Worm (Caenorhabditis elegans) whole organism, young adult: Measurements from ENCODE around the gene wrt-3.

Experiments used
- B0035.1 ChIP-seq: sonication (generic microtip); optimal IDR thresholded peaks from 2 replicates; lab custom pipeline; 2016; ENCODE audit warnings: missing genetic modification characterization, mild to moderate bottlenecking, missing compliant biosample characterization, missing genotype, missing genetic modification reagents
- C06A6.2 ChIP-seq: fragments of 200-800 bp; sonication (Bioruptor generic); conservative IDR thresholded peaks from 2 replicates; pipeline ENCODE4 v1.3.6; 2022; ENCODE audit warnings: missing genetic modification characterization, missing compliant biosample characterization
- F22D6.2 ChIP-seq: sonication (generic microtip); optimal IDR thresholded peaks from 2 replicates; lab custom pipeline; 2016; ENCODE audit warnings: mild to moderate bottlenecking, missing genetic modification characterization, missing compliant biosample characterization
- F23B12.7 ChIP-seq: sonication (generic microtip); optimal IDR thresholded peaks from 2 replicates; lab custom pipeline; 2017; ENCODE audit warnings: missing genetic modification characterization, mild to moderate bottlenecking, missing compliant biosample characterization, antibody characterized with exemption, moderate library complexity; ENCODE audit not compliant: insufficient read depth
- Y53F4B.3 ChIP-seq: fragments of 200-800 bp; sonication (Bioruptor generic); IDR thresholded peaks from 2 replicates; pipeline ENCODE4 v1.3.6; 2022; ENCODE audit warnings: missing genetic modification reagents, missing genetic modification characterization, missing compliant biosample characterization
- Y79H2A.3 ChIP-seq: fragments of 200-800 bp; sonication (Bioruptor generic); conservative IDR thresholded peaks from 2 replicates; pipeline ENCODE4 v1.3.6; 2022; ENCODE audit warnings: missing genetic modification reagents, missing genetic modification characterization, missing compliant biosample characterization
- Y95B8A.8 ChIP-seq: fragments of 200-800 bp; sonication (Bioruptor generic); IDR thresholded peaks from 2 replicates; pipeline ENCODE4 v1.3.6; 2022; ENCODE audit warnings: missing genetic modification reagents, missing genetic modification characterization, missing compliant biosample characterization
- athp-1 ChIP-seq: sonication (generic microtip); optimal IDR thresholded peaks from 2 replicates; lab custom pipeline; 2017; ENCODE audit warnings: mild to moderate bottlenecking, missing genetic modification characterization, missing compliant biosample characterization
- bed-2 ChIP-seq: fragments of 200-800 bp; sonication (Bioruptor generic); IDR thresholded peaks from 2 replicates; pipeline ENCODE4 v1.3.6; 2022; ENCODE audit warnings: missing genetic modification reagents, missing genetic modification characterization, missing compliant biosample characterization
- ceh-100 ChIP-seq: fragments of 200-800 bp; sonication (Bioruptor generic); IDR thresholded peaks from 2 replicates; pipeline ENCODE4 v1.3.6; 2022; ENCODE audit warnings: missing genetic modification reagents, missing genetic modification characterization, missing compliant biosample characterization
- ceh-91 ChIP-seq: fragments of 200-800 bp; sonication (Bioruptor generic); IDR thresholded peaks from 2 replicates; pipeline ENCODE4 v1.3.6; 2022; ENCODE audit warnings: missing genetic modification reagents, missing genetic modification characterization, missing compliant biosample characterization
- dox-1 ChIP-seq: fragments of 200-800 bp; sonication (Bioruptor generic); IDR thresholded peaks from 2 replicates; pipeline ENCODE4 v1.3.6; 2022; ENCODE audit warnings: missing genetic modification reagents, missing genetic modification characterization, missing compliant biosample characterization
- efl-1 ChIP-seq: fragments of 150-350 bp; optimal IDR thresholded peaks from 2 replicates; lab custom pipeline; 2014; ENCODE audit warnings: missing biosample characterization, missing genetic modification reagents, missing genetic modification characterization
- egrh-3 ChIP-seq: fragments of 200-800 bp; sonication (Bioruptor generic); IDR thresholded peaks from 2 replicates; pipeline ENCODE4 v1.3.6; 2022; ENCODE audit warnings: missing genetic modification reagents, missing genetic modification characterization, missing compliant biosample characterization
- gei-17 ChIP-seq: fragments of 200-800 bp; sonication (Bioruptor generic); optimal IDR thresholded peaks from 2 replicates; lab custom pipeline; 2018; ENCODE audit warnings: mild to moderate bottlenecking, missing genetic modification characterization, missing compliant biosample characterization
- hlh-12 ChIP-seq: sonication (generic microtip); optimal IDR thresholded peaks from 2 replicates; lab custom pipeline; 2016; ENCODE audit warnings: missing genetic modification characterization, missing compliant biosample characterization
- hmg-20 ChIP-seq: fragments of 200-800 bp; sonication (Bioruptor generic); IDR thresholded peaks from 2 replicates; pipeline ENCODE4 v1.3.6; 2022; ENCODE audit warnings: missing genetic modification reagents, missing genetic modification characterization, missing compliant biosample characterization
- hrde-1 ChIP-seq: sonication (generic microtip); optimal IDR thresholded peaks from 2 replicates; lab custom pipeline; 2016; ENCODE audit warnings: missing genetic modification characterization, mild to moderate bottlenecking, missing compliant biosample characterization, moderate library complexity, missing genotype, missing genetic modification reagents, borderline replicate concordance
- hsf-1 ChIP-seq: fragments of 200-800 bp; sonication (Bioruptor generic); IDR thresholded peaks from 2 replicates; pipeline ENCODE4 v1.3.6; 2022; ENCODE audit warnings: missing genetic modification reagents, missing genetic modification characterization, missing compliant biosample characterization
- lin-40 ChIP-seq: sonication (generic microtip); optimal IDR thresholded peaks from 2 replicates; lab custom pipeline; 2016; ENCODE audit warnings: missing genetic modification characterization, mild to moderate bottlenecking, missing compliant biosample characterization, missing genotype, missing genetic modification reagents
- lir-1 ChIP-seq: fragments of 200-800 bp; sonication (Bioruptor generic); conservative IDR thresholded peaks from 2 replicates; pipeline ENCODE4 v1.3.6; 2022; ENCODE audit warnings: missing genetic modification reagents, missing genetic modification characterization, missing compliant biosample characterization
- lsl-1 ChIP-seq: fragments of 200-800 bp; sonication (Bioruptor generic); optimal IDR thresholded peaks from 2 replicates; lab custom pipeline; 2018; ENCODE audit warnings: mild to moderate bottlenecking, missing genetic modification characterization, moderate library complexity, missing compliant biosample characterization
- lsy-27 ChIP-seq: sonication (generic microtip); optimal IDR thresholded peaks from 2 replicates; lab custom pipeline; 2017; ENCODE audit warnings: missing genetic modification characterization, mild to moderate bottlenecking, missing compliant biosample characterization, antibody characterized with exemption, missing genotype, borderline replicate concordance; ENCODE audit not compliant: insufficient read depth
- madf-6 ChIP-seq: fragments of 200-800 bp; sonication (Bioruptor generic); IDR thresholded peaks from 2 replicates; pipeline ENCODE4 v1.3.6; 2022; ENCODE audit warnings: missing genetic modification reagents, missing genetic modification characterization, missing compliant biosample characterization
- madf-8 ChIP-seq: fragments of 200-800 bp; sonication (Bioruptor generic); conservative IDR thresholded peaks from 2 replicates; pipeline ENCODE4 v1.3.6; 2022; ENCODE audit warnings: missing genetic modification reagents, missing genetic modification characterization, missing compliant biosample characterization
- mcd-1 ChIP-seq: fragments of 200-800 bp; sonication (Bioruptor generic); IDR thresholded peaks from 2 replicates; pipeline ENCODE4 v1.3.6; 2022; ENCODE audit warnings: missing genetic modification reagents, missing genetic modification characterization, missing compliant biosample characterization
- mes-4 ChIP-seq: sonication (generic microtip); optimal IDR thresholded peaks from 2 replicates; lab custom pipeline; 2016; ENCODE audit warnings: missing genotype, missing genetic modification characterization, missing compliant biosample characterization
- nfya-2 ChIP-seq: fragments of 200-800 bp; sonication (Bioruptor generic); IDR thresholded peaks from 2 replicates; pipeline ENCODE4 v1.3.6; 2022; ENCODE audit warnings: missing genetic modification reagents, missing genetic modification characterization, missing compliant biosample characterization
- nhr-179 ChIP-seq: sonication (generic microtip); optimal IDR thresholded peaks from 2 replicates; lab custom pipeline; 2016; ENCODE audit warnings: mild to moderate bottlenecking, missing genetic modification characterization, missing compliant biosample characterization
- pha-4 ChIP-seq: fragments of 150-350 bp; sonication (generic microtip); optimal IDR thresholded peaks from 2 replicates; lab custom pipeline; 2014; ENCODE audit warnings: missing biosample characterization, missing genetic modification reagents, missing genetic modification characterization
- repo-1 ChIP-seq: sonication (generic microtip); optimal IDR thresholded peaks from 2 replicates; lab custom pipeline; 2017; ENCODE audit warnings: mild to moderate bottlenecking, missing genetic modification characterization, missing compliant biosample characterization
- sdz-38 ChIP-seq: sonication (generic microtip); optimal IDR thresholded peaks from 2 replicates; lab custom pipeline; 2016; ENCODE audit warnings: missing genotype, missing genetic modification characterization, missing compliant biosample characterization
- snpc-1.3 ChIP-seq: sonication (generic microtip); optimal IDR thresholded peaks from 2 replicates; lab custom pipeline; 2017; ENCODE audit warnings: missing genetic modification characterization, mild to moderate bottlenecking, missing compliant biosample characterization, antibody characterized with exemption, moderate library complexity, missing genotype, missing genetic modification reagents; ENCODE audit not compliant: insufficient read depth
- snpc-3.4 ChIP-seq: sonication (generic microtip); optimal IDR thresholded peaks from 2 replicates; lab custom pipeline; 2017; ENCODE audit warnings: missing genetic modification characterization, mild to moderate bottlenecking, missing compliant biosample characterization, antibody characterized with exemption, moderate library complexity, missing genotype, missing genetic modification reagents
- tbx-9 ChIP-seq: sonication (generic microtip); optimal IDR thresholded peaks from 2 replicates; lab custom pipeline; 2016; ENCODE audit warnings: borderline replicate concordance, missing genetic modification characterization, inconsistent platforms, missing compliant biosample characterization
- tlf-1 ChIP-seq: fragments of 200-800 bp; sonication (Bioruptor generic); optimal IDR thresholded peaks from 2 replicates; lab custom pipeline; 2018; ENCODE audit warnings: mild to moderate bottlenecking, missing genetic modification characterization, missing compliant biosample characterization
- xnd-1 ChIP-seq: sonication (generic microtip); optimal IDR thresholded peaks from 2 replicates; lab custom pipeline; 2016; ENCODE audit warnings: missing genotype, missing genetic modification reagents, missing genetic modification characterization, missing compliant biosample characterization
- zfh-2 ChIP-seq: fragments of 200-800 bp; sonication (Bioruptor generic); conservative IDR thresholded peaks from 2 replicates; pipeline ENCODE4 v1.3.6; 2022; ENCODE audit warnings: missing genetic modification reagents, missing genetic modification characterization, missing compliant biosample characterization
- ztf-26 ChIP-seq: sonication (generic microtip); optimal IDR thresholded peaks from 2 replicates; lab custom pipeline; 2017; ENCODE audit warnings: missing genetic modification characterization, missing compliant biosample characterization
- ztf-28 ChIP-seq: fragments of 200-800 bp; sonication (Bioruptor generic); IDR thresholded peaks from 2 replicates; pipeline ENCODE4 v1.3.6; 2022; ENCODE audit warnings: missing genetic modification reagents, missing genetic modification characterization, missing compliant biosample characterization

The wrt-3 gene

ce11 chrIV:9499636-9500035, 22.4 kb upstream of the wrt-3 start:
- TF ChIP-seq hsf-1, result no peak
- no peak for TF ChIP-seq snpc-3.4 (tag; lab: Kevin White, UChicago)
- TF ChIP-seq lsl-1 (GFP tag; lab: Kevin White, UChicago), result no peak
- no peak for TF ChIP-seq ztf-26 (tag; lab: Kevin White, UChicago)
- TF ChIP-seq egrh-3 (GFP tag; lab: Robert Waterston, UW), result no peak
- TF ChIP-seq B0035.1 (tag; lab: Kevin White, UChicago), result no peak
- TF ChIP-seq hmg-20 (GFP tag; lab: Robert Waterston, UW), result no peak
- no peak for TF ChIP-seq ztf-28
- TF ChIP-seq F23B12.7 (tag; lab: Kevin White, UChicago), result no peak
- TF ChIP-seq tlf-1 (GFP tag; lab: Kevin White, UChicago), result no peak
- TF ChIP-seq ceh-100, result no peak

DNA sequence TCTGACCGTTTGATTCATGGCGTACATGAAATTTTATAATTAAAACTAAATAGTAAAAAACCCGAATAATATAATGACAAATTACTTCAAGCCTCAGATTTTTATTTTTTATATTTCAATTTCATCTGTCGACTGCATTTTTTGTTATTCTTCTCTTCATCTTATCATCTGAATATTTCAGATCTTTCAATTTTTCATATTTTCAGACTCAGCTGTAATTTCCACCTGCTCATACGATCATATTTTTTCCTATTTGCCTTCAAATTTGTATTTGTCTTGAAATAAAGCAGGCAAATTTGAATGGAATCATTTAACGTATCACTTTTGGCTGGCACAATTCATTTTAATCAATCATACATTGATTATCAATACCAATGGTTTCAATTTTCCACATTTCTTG, 20.8 kb upstream of the wrt-3 start, which contains the start of gene sru-4:
Gene sru-4, plus strand, starts transcription at position 301 of the 400 bp plus-strand sequence.
- TF ChIP-seq snpc-1.3 (tag; lab: Kevin White, UChicago), result no peak
- TF ChIP-seq efl-1, result no peak
- TF ChIP-seq, all 124 proteins: peak for 0

DNA sequence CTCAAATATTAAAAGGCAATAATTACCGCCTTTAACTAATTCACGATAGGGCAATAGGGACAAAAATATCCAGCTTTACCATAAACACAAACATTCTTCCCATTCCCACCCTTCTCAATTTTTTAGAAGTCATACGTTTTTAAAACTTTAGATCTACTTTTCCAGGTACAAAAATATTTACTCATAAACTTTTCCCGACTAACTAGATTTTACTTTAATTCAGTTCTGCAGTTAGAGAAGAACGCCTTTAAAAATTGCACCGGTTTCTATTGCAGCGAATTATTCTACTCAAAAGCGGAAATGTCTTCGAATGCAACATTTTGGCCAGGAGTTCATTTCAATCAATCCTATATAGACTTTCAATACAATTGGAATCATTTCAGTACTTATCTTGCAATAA, 19.1 kb upstream of the wrt-3 start, which contains the start of gene sru-3:
Gene sru-3, plus strand, starts transcription at position 301 of the 400 bp plus-strand sequence.
- TF ChIP-seq xnd-1 (tag; lab: Kevin White, UChicago) (no peak), lir-1 (GFP tag; lab: Robert Waterston, UW) (no peak), C06A6.2 (GFP tag; lab: Robert Waterston, UW) (no peak), sdz-38 (tag; lab: Kevin White, UChicago) (no peak), nfya-2 (GFP tag; lab: Robert Waterston, UW) (no peak), Y95B8A.8 (GFP tag; lab: Robert Waterston, UW) (no peak), mcd-1 (no peak), mes-4 (no peak), gei-17 (GFP tag; lab: Kevin White, UChicago) (no peak), hlh-12 (tag; lab: Kevin White, UChicago) (no peak), madf-6 (GFP tag; lab: Robert Waterston, UW) (no peak), athp-1 (tag; lab: Kevin White, UChicago) (no peak), hrde-1 (tag; lab: Kevin White, UChicago) (no peak), F22D6.2 (tag; lab: Kevin White, UChicago) (no peak), repo-1 (tag; lab: Kevin White, UChicago) (no peak), bed-2 (GFP tag; lab: Robert Waterston, UW) (no peak)

- TF ChIP-seq tbx-9 (tag; lab: Kevin White, UChicago) (no peak), lsy-27 (tag; lab: Kevin White, UChicago) (no peak), madf-8 (GFP tag; lab: Robert Waterston, UW) (no peak), nhr-179 (tag; lab: Kevin White, UChicago) (no peak), ceh-91 (GFP tag; lab: Robert Waterston, UW) (no peak), lin-40 (tag; lab: Kevin White, UChicago) (no peak), zfh-2 (GFP tag; lab: Robert Waterston, UW) (no peak), Y79H2A.3 (GFP tag; lab: Robert Waterston, UW) (no peak), gei-17 (GFP tag; lab: Kevin White, UChicago) (no peak), pha-4 (tag; lab: Kevin White, UChicago) (no peak), dox-1 (GFP tag; lab: Robert Waterston, UW) (no peak), Y53F4B.3 (GFP tag; lab: Robert Waterston, UW) (no peak)
These were observed 13.1 kb upstream of the wrt-3 start, which contains the start of gene sru-6 for ce11 chrIV:9490320-9490719. Gene sru-6, plus strand, starts transcription at chrIV:9490620.
